Fruit fly (Drosophila melanogaster): ENCODE results near the gene CG14860.

Gene CG14860

dm6 chr3R:14894783-14894883 lies at the start of gene CG14860:
TSS of gene CG14860 (plus strand) at chr3R:14894784.
- TF ChIP-seq CG13204 (GFP tag; optimal IDR thresholded peaks at IDR 0.05) = no peak
- no peak for TF ChIP-seq rn (GFP tag; IDR thresholded peaks at IDR 0.05)
- TF ChIP-seq CG9948 (tag; optimal IDR thresholded peaks at IDR 0.05) = no peak
- no peak for TF ChIP-seq Snoo (tag; optimal IDR thresholded peaks at IDR 0.05)
- no peak for TF ChIP-seq CG14655 (GFP tag; optimal IDR thresholded peaks at IDR 0.05)
- TF ChIP-seq gl (tag; optimal IDR thresholded peaks at IDR 0.05) = no peak
- TF ChIP-seq EcR (GFP tag; optimal IDR thresholded peaks at IDR 0.05) = no peak
- no peak for TF ChIP-seq Pif1B (GFP tag; optimal IDR thresholded peaks at IDR 0.05)
- TF ChIP-seq CG15710 (tag; optimal IDR thresholded peaks at IDR 0.05) = no peak
- TF ChIP-seq Pif1A (GFP tag; optimal IDR thresholded peaks at IDR 0.05) = no peak

- TF ChIP-seq gl (tag; optimal IDR thresholded peaks at IDR 0.05) = no peak
- TF ChIP-seq CG12605 (GFP tag; IDR thresholded peaks at IDR 0.05) = peak; percentile 40; the same call in 1 of the 2 replicates
- TF ChIP-seq CG15710 (tag; optimal IDR thresholded peaks at IDR 0.05) = no peak
- peak; percentile 70 for TF ChIP-seq CG9948 (tag; optimal IDR thresholded peaks at IDR 0.05)
- TF ChIP-seq CG13204 (GFP tag; optimal IDR thresholded peaks at IDR 0.05) = no peak
- TF ChIP-seq rn (GFP tag; IDR thresholded peaks at IDR 0.05) = peak; percentile 59
- TF ChIP-seq CG8159 (tag; optimal IDR thresholded peaks at IDR 0.05) = peak; percentile 42
- peak; percentile 86 for TF ChIP-seq Ets98B (GFP tag; IDR thresholded peaks at IDR 0.05)
- peak; percentile 83 for TF ChIP-seq fd96Ca (GFP tag; IDR thresholded peaks at IDR 0.05)
- peak; percentile 85 for TF ChIP-seq CG14655 (GFP tag; optimal IDR thresholded peaks at IDR 0.05)
- TF ChIP-seq CG8301 (tag; optimal IDR thresholded peaks at IDR 0.05) = peak; percentile 86
- TF ChIP-seq Pif1A (GFP tag; optimal IDR thresholded peaks at IDR 0.05) = peak; percentile 76
- peak; percentile 53 for TF ChIP-seq CG34367 (tag; optimal IDR thresholded peaks at IDR 0.05)
- TF ChIP-seq CG32121 (GFP tag; IDR thresholded peaks at IDR 0.05) = peak; percentile 73
- TF ChIP-seq CG4496 (GFP tag; IDR thresholded peaks at IDR 0.05) = peak; percentile 88
- peak; percentile 3 for TF ChIP-seq Snoo (tag; optimal IDR thresholded peaks at IDR 0.05)
- TF ChIP-seq CG17806 (tag; optimal IDR thresholded peaks at IDR 0.05) = peak; percentile 69
- TF ChIP-seq EcR (GFP tag; optimal IDR thresholded peaks at IDR 0.05) = no peak
- TF ChIP-seq Pif1B (GFP tag; optimal IDR thresholded peaks at IDR 0.05) = peak; percentile 73
- TF ChIP-seq D1 (tag; optimal IDR thresholded peaks at IDR 0.05) = no peak
- peak; percentile 35; the same call in 1 of the 2 replicates for TF ChIP-seq CG10348 (GFP tag; IDR thresholded peaks at IDR 0.05)
Measured at dm6 chr3R:14846924-14847599, 47.5 kb upstream of the CG14860 start.

- TF ChIP-seq CG10348 (GFP tag; IDR thresholded peaks at IDR 0.05) = no peak
- TF ChIP-seq CG9948 (tag; optimal IDR thresholded peaks at IDR 0.05) = peak; percentile 57
- TF ChIP-seq CG8301 (tag; optimal IDR thresholded peaks at IDR 0.05) = peak; percentile 50
- TF ChIP-seq CG34367 (tag; optimal IDR thresholded peaks at IDR 0.05) = peak; percentile 39
- TF ChIP-seq Pif1B (GFP tag; optimal IDR thresholded peaks at IDR 0.05) = peak; percentile 59
- no peak for TF ChIP-seq CG32121 (GFP tag; IDR thresholded peaks at IDR 0.05)
- no peak for TF ChIP-seq gl (tag; optimal IDR thresholded peaks at IDR 0.05)
- TF ChIP-seq D1 (tag; optimal IDR thresholded peaks at IDR 0.05) = peak; percentile 41
- TF ChIP-seq Snoo (tag; optimal IDR thresholded peaks at IDR 0.05) = no peak
- TF ChIP-seq CG15710 (tag; optimal IDR thresholded peaks at IDR 0.05) = peak; percentile 59
- TF ChIP-seq CG13204 (GFP tag; optimal IDR thresholded peaks at IDR 0.05) = no peak
- TF ChIP-seq EcR (GFP tag; optimal IDR thresholded peaks at IDR 0.05) = no peak
- TF ChIP-seq CG12605 (GFP tag; IDR thresholded peaks at IDR 0.05) = no peak
- TF ChIP-seq CG17806 (tag; optimal IDR thresholded peaks at IDR 0.05) = peak; percentile 69
- TF ChIP-seq CG8159 (tag; optimal IDR thresholded peaks at IDR 0.05) = peak; percentile 66
- TF ChIP-seq Ets98B (GFP tag; IDR thresholded peaks at IDR 0.05) = no peak
- no peak for TF ChIP-seq fd96Ca (GFP tag; IDR thresholded peaks at IDR 0.05)
- TF ChIP-seq rn (GFP tag; IDR thresholded peaks at IDR 0.05) = no peak
- peak; percentile 68 for TF ChIP-seq CG14655 (GFP tag; optimal IDR thresholded peaks at IDR 0.05)
- TF ChIP-seq CG4496 (GFP tag; IDR thresholded peaks at IDR 0.05) = no peak
- TF ChIP-seq Pif1A (GFP tag; optimal IDR thresholded peaks at IDR 0.05) = peak; percentile 52
Measured at dm6 chr3R:14847844-14848243, 46.7 kb upstream of the CG14860 start.

- TF ChIP-seq CG34367 (tag; optimal IDR thresholded peaks at IDR 0.05) = no peak
- TF ChIP-seq CG10348 (GFP tag; IDR thresholded peaks at IDR 0.05) = no peak
- TF ChIP-seq CG8159 (tag; optimal IDR thresholded peaks at IDR 0.05) = peak; percentile 2
- TF ChIP-seq CG13204 (GFP tag; optimal IDR thresholded peaks at IDR 0.05) = peak; percentile 53
- no peak for TF ChIP-seq Snoo (tag; optimal IDR thresholded peaks at IDR 0.05)
- TF ChIP-seq gl (tag; optimal IDR thresholded peaks at IDR 0.05) = no peak
- no peak for TF ChIP-seq CG32121 (GFP tag; IDR thresholded peaks at IDR 0.05)
- peak; percentile 75 for TF ChIP-seq EcR (GFP tag; optimal IDR thresholded peaks at IDR 0.05)
- no peak for TF ChIP-seq fd96Ca (GFP tag; IDR thresholded peaks at IDR 0.05)
- TF ChIP-seq rn (GFP tag; IDR thresholded peaks at IDR 0.05) = no peak
- peak; percentile 21 for TF ChIP-seq CG15710 (tag; optimal IDR thresholded peaks at IDR 0.05)
- TF ChIP-seq Pif1A (GFP tag; optimal IDR thresholded peaks at IDR 0.05) = no peak
- no peak for TF ChIP-seq Pif1B (GFP tag; optimal IDR thresholded peaks at IDR 0.05)
- TF ChIP-seq CG9948 (tag; optimal IDR thresholded peaks at IDR 0.05) = no peak
Measured at dm6 chr3R:14852610-14853009, 42.0 kb upstream of the CG14860 start.

- peak; percentile 53 for TF ChIP-seq CG32121 (GFP tag; IDR thresholded peaks at IDR 0.05)
- peak; percentile 76 for TF ChIP-seq Pif1B (GFP tag; optimal IDR thresholded peaks at IDR 0.05)
- TF ChIP-seq CG13204 (GFP tag; optimal IDR thresholded peaks at IDR 0.05) = peak; percentile 59
- no peak for TF ChIP-seq fd96Ca (GFP tag; IDR thresholded peaks at IDR 0.05)
- TF ChIP-seq CG8301 (tag; optimal IDR thresholded peaks at IDR 0.05) = peak; percentile 46
- peak; percentile 74 for TF ChIP-seq Ets98B (GFP tag; IDR thresholded peaks at IDR 0.05)
- TF ChIP-seq EcR (GFP tag; optimal IDR thresholded peaks at IDR 0.05) = peak; percentile 52
- no peak for TF ChIP-seq CG15710 (tag; optimal IDR thresholded peaks at IDR 0.05)
- peak; percentile 35 for TF ChIP-seq CG14655 (GFP tag; optimal IDR thresholded peaks at IDR 0.05)
- no peak for TF ChIP-seq D1 (tag; optimal IDR thresholded peaks at IDR 0.05)
- peak; percentile 86 for TF ChIP-seq CG4496 (GFP tag; IDR thresholded peaks at IDR 0.05)
- TF ChIP-seq CG34367 (tag; optimal IDR thresholded peaks at IDR 0.05) = peak; percentile 18
- TF ChIP-seq CG17806 (tag; optimal IDR thresholded peaks at IDR 0.05) = peak; percentile 0
- TF ChIP-seq CG10348 (GFP tag; IDR thresholded peaks at IDR 0.05) = no peak
- peak; percentile 54 for TF ChIP-seq CG12605 (GFP tag; IDR thresholded peaks at IDR 0.05)
- TF ChIP-seq gl (tag; optimal IDR thresholded peaks at IDR 0.05) = peak; percentile 61
- TF ChIP-seq Snoo (tag; optimal IDR thresholded peaks at IDR 0.05) = peak; percentile 51
- peak; percentile 77 for TF ChIP-seq Pif1A (GFP tag; optimal IDR thresholded peaks at IDR 0.05)
- TF ChIP-seq rn (GFP tag; IDR thresholded peaks at IDR 0.05) = no peak
- no peak for TF ChIP-seq CG8159 (tag; optimal IDR thresholded peaks at IDR 0.05)
- no peak for TF ChIP-seq CG9948 (tag; optimal IDR thresholded peaks at IDR 0.05)
Measured at dm6 chr3R:14853767-14854191, 40.8 kb upstream of the CG14860 start.
